Fruit fly (Drosophila melanogaster) whole organism, prepupa: ENCODE results near the gene 7B2.

Experiments
- Blimp-1 ChIP-seq: fragments of 200-800 bp; sonication (Bioruptor generic); optimal IDR thresholded peaks from 3 replicates; lab custom pipeline; 2017; ENCODE audit warnings: missing biosample characterization, missing genetic modification characterization, mild to moderate bottlenecking, moderate library complexity, missing genetic modification reagents
- CG10631 ChIP-seq: fragments of 200-800 bp; sonication (Bioruptor generic); optimal IDR thresholded peaks from 2 replicates; lab custom pipeline; 2016; ENCODE audit warnings: missing biosample characterization, missing genetic modification characterization
- CG10669 ChIP-seq: fragments of 200-800 bp; sonication (Bioruptor generic); optimal IDR thresholded peaks from 3 replicates; lab custom pipeline; 2018; ENCODE audit warnings: missing biosample characterization, mild to moderate bottlenecking, missing genetic modification characterization, moderate library complexity
- CG11294 ChIP-seq: fragments of 200-800 bp; sonication (Bioruptor generic); IDR thresholded peaks from 2 replicates; pipeline ENCODE4 v1.3.6; 2022; ENCODE audit warnings: missing biosample characterization, missing genetic modification characterization
- CG11762 ChIP-seq: fragments of 200-800 bp; sonication (Bioruptor generic); optimal IDR thresholded peaks from 3 replicates; lab custom pipeline; 2016; ENCODE audit warnings: missing biosample characterization, missing genetic modification characterization; ENCODE audit not compliant: insufficient read depth
- CG11902 ChIP-seq: fragments of 200-800 bp; sonication (Bioruptor generic); optimal IDR thresholded peaks from 3 replicates; lab custom pipeline; 2016; ENCODE audit warnings: missing biosample characterization, missing genetic modification characterization
- CG1621 ChIP-seq: fragments of 200-800 bp; sonication (Bioruptor generic); optimal IDR thresholded peaks from 3 replicates; lab custom pipeline; 2018; ENCODE audit warnings: missing biosample characterization, mild to moderate bottlenecking, missing genetic modification characterization
- CG16779 ChIP-seq: fragments of 200-800 bp; sonication (Bioruptor generic); optimal IDR thresholded peaks from 3 replicates; lab custom pipeline; 2017; ENCODE audit warnings: missing biosample characterization, mild to moderate bottlenecking, missing genetic modification characterization
- CG31627 ChIP-seq: fragments of 200-800 bp; sonication (Bioruptor generic); optimal IDR thresholded peaks from 3 replicates; lab custom pipeline; 2016; ENCODE audit warnings: missing biosample characterization, missing genetic modification characterization
- CG34406 ChIP-seq: fragments of 200-800 bp; sonication (Bioruptor generic); optimal IDR thresholded peaks from 3 replicates; lab custom pipeline; 2016; ENCODE audit warnings: missing biosample characterization, missing genetic modification characterization
- CG3919 ChIP-seq: fragments of 200-800 bp; sonication (Bioruptor generic); optimal IDR thresholded peaks from 3 replicates; lab custom pipeline; 2016; ENCODE audit warnings: missing biosample characterization, missing genetic modification characterization
- CG4318 ChIP-seq: fragments of 200-800 bp; sonication (Bioruptor generic); optimal IDR thresholded peaks from 3 replicates; lab custom pipeline; 2017; ENCODE audit warnings: missing biosample characterization, mild to moderate bottlenecking, missing genetic modification characterization
- CG6163 ChIP-seq: fragments of 200-800 bp; sonication (Bioruptor generic); IDR thresholded peaks from 3 replicates; pipeline ENCODE4 v1.3.6; 2022; ENCODE audit warnings: missing biosample characterization, missing genetic modification characterization
- CG6276 ChIP-seq: fragments of 200-800 bp; sonication (Bioruptor generic); optimal IDR thresholded peaks from 2 replicates; lab custom pipeline; 2017; ENCODE audit warnings: missing biosample characterization, mild to moderate bottlenecking, missing genetic modification characterization
- CG6808 ChIP-seq: fragments of 200-800 bp; sonication (Bioruptor generic); optimal IDR thresholded peaks from 3 replicates; lab custom pipeline; 2017; ENCODE audit warnings: missing biosample characterization, missing genetic modification characterization, mild to moderate bottlenecking, moderate library complexity, missing genetic modification reagents
- CG6854 ChIP-seq: fragments of 200-800 bp; sonication (Bioruptor generic); optimal IDR thresholded peaks from 2 replicates; lab custom pipeline; 2017; ENCODE audit warnings: missing biosample characterization, mild to moderate bottlenecking, missing genetic modification characterization
- CG7368 ChIP-seq: fragments of 200-800 bp; sonication (Bioruptor generic); optimal IDR thresholded peaks from 3 replicates; lab custom pipeline; 2016; ENCODE audit warnings: missing biosample characterization, missing genetic modification characterization
- CG8119 ChIP-seq: fragments of 200-800 bp; sonication (Bioruptor generic); IDR thresholded peaks from 3 replicates; pipeline ENCODE4 v1.3.6; 2022; ENCODE audit warnings: missing biosample characterization, missing genetic modification characterization
- CG9139 ChIP-seq: fragments of 200-800 bp; sonication (Bioruptor generic); optimal IDR thresholded peaks from 3 replicates; lab custom pipeline; 2017; ENCODE audit warnings: missing biosample characterization, mild to moderate bottlenecking, missing genetic modification characterization
- Eip75B ChIP-seq: fragments of 200-800 bp; sonication (Bioruptor generic); optimal IDR thresholded peaks from 3 replicates; lab custom pipeline; 2016; ENCODE audit warnings: missing biosample characterization, missing genetic modification characterization
- Eip78C ChIP-seq: fragments of 200-800 bp; sonication (Bioruptor generic); peaks from one replicate; lab custom pipeline; 2016; ENCODE audit warnings: missing biosample characterization, missing genetic modification characterization
- Eip93F ChIP-seq: fragments of 200-800 bp; sonication (Bioruptor generic); optimal IDR thresholded peaks from 2 replicates; lab custom pipeline; 2016; ENCODE audit warnings: missing biosample characterization, mild to moderate bottlenecking, missing genetic modification characterization
- Ets21C ChIP-seq: fragments of 200-800 bp; sonication (Bioruptor generic); optimal IDR thresholded peaks from 3 replicates; lab custom pipeline; 2016; ENCODE audit warnings: missing biosample characterization, missing genetic modification characterization
- Ets96B ChIP-seq: fragments of 200-800 bp; optimal IDR thresholded peaks from 2 replicates; lab custom pipeline; 2019; ENCODE audit warnings: missing biosample characterization, mild to moderate bottlenecking, missing genetic modification characterization, moderate library complexity
- Gug ChIP-seq: fragments of 200-800 bp; sonication (Bioruptor generic); IDR thresholded peaks from 2 replicates; pipeline ENCODE4 v1.3.6; 2022; ENCODE audit warnings: missing biosample characterization, missing genetic modification characterization
- Hr38 ChIP-seq: sonication (Bioruptor generic); optimal IDR thresholded peaks from 2 replicates; lab custom pipeline; 2016; ENCODE audit warnings: missing biosample characterization, missing genetic modification characterization
- Hr39 ChIP-seq: fragments of 200-800 bp; sonication (Bioruptor generic); optimal IDR thresholded peaks from 2 replicates; lab custom pipeline; 2016; ENCODE audit warnings: missing biosample characterization, missing genetic modification characterization
- Met ChIP-seq: fragments of 200-800 bp; sonication (Bioruptor generic); optimal IDR thresholded peaks from 3 replicates; lab custom pipeline; 2016; ENCODE audit warnings: missing biosample characterization, missing genetic modification characterization
- Smox ChIP-seq: fragments of 200-800 bp; sonication (Bioruptor generic); optimal IDR thresholded peaks from 3 replicates; lab custom pipeline; 2016; ENCODE audit warnings: missing biosample characterization, missing genetic modification characterization
- Sox102F ChIP-seq: fragments of 200-800 bp; sonication (Bioruptor generic); optimal IDR thresholded peaks from 2 replicates; lab custom pipeline; 2016; ENCODE audit warnings: missing biosample characterization, mild to moderate bottlenecking, missing genetic modification characterization
- Sox14 ChIP-seq: fragments of 200-800 bp; sonication (Bioruptor generic); optimal IDR thresholded peaks from 3 replicates; lab custom pipeline; 2016; ENCODE audit warnings: missing biosample characterization, missing genetic modification characterization
- Sox15 ChIP-seq: fragments of 200-800 bp; sonication (Bioruptor generic); optimal IDR thresholded peaks from 3 replicates; lab custom pipeline; 2016; ENCODE audit warnings: missing biosample characterization, missing genetic modification characterization
- achi ChIP-seq: fragments of 200-800 bp; sonication (Bioruptor generic); optimal IDR thresholded peaks from 3 replicates; lab custom pipeline; 2016; ENCODE audit warnings: missing biosample characterization, missing genetic modification characterization
- acj6 ChIP-seq: fragments of 200-800 bp; sonication (Bioruptor generic); optimal IDR thresholded peaks from 3 replicates; lab custom pipeline; 2016; ENCODE audit warnings: missing biosample characterization, missing genetic modification characterization
- dac ChIP-seq: fragments of 200-800 bp; sonication (Bioruptor generic); optimal IDR thresholded peaks from 2 replicates; lab custom pipeline; 2017; ENCODE audit warnings: missing biosample characterization, mild to moderate bottlenecking, missing genetic modification characterization
- dsx ChIP-seq: fragments of 200-800 bp; optimal IDR thresholded peaks from 3 replicates; lab custom pipeline; 2019; ENCODE audit warnings: missing biosample characterization, mild to moderate bottlenecking, missing genetic modification characterization, moderate library complexity; ENCODE audit not compliant: poor library complexity, severe bottlenecking
- eg ChIP-seq: fragments of 200-800 bp; sonication (Bioruptor generic); IDR thresholded peaks from 3 replicates; pipeline ENCODE4 v1.3.6; 2022; ENCODE audit warnings: missing biosample characterization, missing genetic modification characterization
- esn ChIP-seq: fragments of 200-800 bp; sonication (Bioruptor generic); optimal IDR thresholded peaks from 2 replicates; lab custom pipeline; 2016; ENCODE audit warnings: missing biosample characterization, mild to moderate bottlenecking, missing genetic modification characterization, moderate library complexity
- fd59A ChIP-seq: fragments of 200-800 bp; sonication (Bioruptor generic); optimal IDR thresholded peaks from 2 replicates; lab custom pipeline; 2017; ENCODE audit warnings: missing biosample characterization, mild to moderate bottlenecking, missing genetic modification characterization, missing genetic modification reagents
- fd85E ChIP-seq: fragments of 200-800 bp; sonication (Bioruptor generic); optimal IDR thresholded peaks from 3 replicates; lab custom pipeline; 2016; ENCODE audit warnings: missing biosample characterization, missing genetic modification characterization
- fkh ChIP-seq: fragments of 200-800 bp; sonication (Bioruptor generic); optimal IDR thresholded peaks from 3 replicates; lab custom pipeline; 2017; ENCODE audit warnings: missing biosample characterization, mild to moderate bottlenecking, missing genetic modification characterization, moderate library complexity
- lz ChIP-seq: fragments of 200-800 bp; sonication (Bioruptor generic); optimal IDR thresholded peaks from 3 replicates; lab custom pipeline; 2016; ENCODE audit warnings: missing biosample characterization, missing genetic modification characterization
- net ChIP-seq: fragments of 200-800 bp; sonication (Bioruptor generic); optimal IDR thresholded peaks from 3 replicates; lab custom pipeline; 2016; ENCODE audit warnings: missing biosample characterization, missing genetic modification characterization
- salr ChIP-seq, 2 experiments: fragments of 200-800 bp; sonication (Bioruptor generic); optimal IDR thresholded peaks; 3 replicates each; lab custom pipeline; 2016 to 2018; ENCODE audit warnings: missing biosample characterization in 2 of 2, missing genetic modification characterization in 2 of 2, mild to moderate bottlenecking in 1 of 2
- spab ChIP-seq: fragments of 200-800 bp; sonication (Bioruptor generic); optimal IDR thresholded peaks from 2 replicates; lab custom pipeline; 2017; ENCODE audit warnings: missing biosample characterization, mild to moderate bottlenecking, missing genetic modification characterization, missing genetic modification reagents
- ss ChIP-seq, 2 experiments: fragments of 200-800 bp; sonication (Bioruptor generic); optimal IDR thresholded peaks; 2 replicates in 1 of 2; 3 replicates in 1 of 2; lab custom pipeline; 2017 to 2018; ENCODE audit warnings: mild to moderate bottlenecking in 2 of 2, missing biosample characterization in 2 of 2, missing genetic modification characterization in 2 of 2, moderate library complexity in 1 of 2
- svp ChIP-seq: fragments of 200-800 bp; sonication (Bioruptor generic); peaks from one replicate; lab custom pipeline; 2016; ENCODE audit warnings: missing biosample characterization, missing genetic modification characterization
- topi ChIP-seq: fragments of 200-800 bp; sonication (Bioruptor generic); optimal IDR thresholded peaks from 3 replicates; lab custom pipeline; 2016; ENCODE audit warnings: missing biosample characterization, missing genetic modification characterization

7B2 gene

dm6 chr3R:5361681-5362319 lies 14.8 kb upstream of the 7B2 start (continued):
- TF ChIP-seq Gug (GFP tag; lab: Robert Waterston, UW) (peak; percentile 87), CG11762 (GFP tag; lab: Kevin White, UChicago) (peak; percentile 84), salr (GFP tag; optimal IDR thresholded peaks at IDR 0.05; lab: Kevin White, UChicago) (peak; percentile 85 to 91), CG6854 (GFP tag; lab: Kevin White, UChicago) (peak; percentile 51), CG34406 (GFP tag; lab: Kevin White, UChicago) (peak; percentile 84), topi (GFP tag; lab: Kevin White, UChicago) (peak; percentile 92), CG11902 (GFP tag; lab: Kevin White, UChicago) (peak; percentile 83), dac (GFP tag; lab: Kevin White, UChicago) (peak; percentile 81), Ets21C (GFP tag; lab: Kevin White, UChicago) (peak; percentile 85), achi (peak; percentile 92), CG31627 (GFP tag; lab: Kevin White, UChicago) (peak; percentile 90), CG11294 (peak; percentile 86), Met (GFP tag; lab: Kevin White, UChicago) (peak; percentile 93), Smox (GFP tag; lab: Kevin White, UChicago) (peak; percentile 88), spab (GFP tag; lab: Kevin White, UChicago) (peak; percentile 85), CG7368 (GFP tag; lab: Kevin White, UChicago) (peak; percentile 91), Eip75B (GFP tag; lab: Kevin White, UChicago) (peak; percentile 93), fd59A (GFP tag; lab: Kevin White, UChicago) (peak; percentile 85), CG6276 (GFP tag; lab: Kevin White, UChicago) (no peak), fd85E (GFP tag; lab: Kevin White, UChicago) (peak; percentile 74), ss (GFP tag; optimal IDR thresholded peaks at IDR 0.05; lab: Kevin White, UChicago) (peak; percentile 84), Sox14 (peak; percentile 95), acj6 (GFP tag; lab: Kevin White, UChicago) (peak; percentile 92), CG6163 (peak; percentile 97), CG10669 (peak; percentile 90), CG10631 (GFP tag; lab: Kevin White, UChicago) (peak; percentile 92), Eip78C (peak; percentile 97), CG6808 (GFP tag; lab: Kevin White, UChicago) (no peak), Sox15 (GFP tag; lab: Kevin White, UChicago) (peak; percentile 78), CG4318 (GFP tag; lab: Kevin White, UChicago) (peak; percentile 86), CG3919 (GFP tag; lab: Kevin White, UChicago) (peak; percentile 96)

dm6 chr3R:5363412-5363811 lies 13.2 kb upstream of the 7B2 start:
- TF ChIP-seq esn (no peak), svp (peak; percentile 78), CG6808 (GFP tag; lab: Kevin White, UChicago) (peak; percentile 32), CG9139 (GFP tag; lab: Kevin White, UChicago) (peak; percentile 34), CG10669 (no peak), CG8119 (GFP tag; lab: Robert Waterston, UW) (no peak), CG6163 (0 out of 3 replicates have a peak, but pooled peaks have one; percentile 17), spab (GFP tag; lab: Kevin White, UChicago) (no peak), ss (GFP tag; optimal IDR thresholded peaks at IDR 0.05; lab: Kevin White, UChicago) (peak; percentile 56 to 99), fd59A (GFP tag; lab: Kevin White, UChicago) (no peak), Eip75B (GFP tag; lab: Kevin White, UChicago) (peak; percentile 68), CG6854 (GFP tag; lab: Kevin White, UChicago) (peak; percentile 90), Blimp-1 (GFP tag; lab: Kevin White, UChicago) (peak; percentile 43), Sox102F (GFP tag; lab: Kevin White, UChicago) (no peak), Hr38 (GFP tag; lab: Kevin White, UChicago) (no peak), Eip93F (GFP tag; lab: Kevin White, UChicago) (no peak), CG1621 (peak; percentile 74), eg (GFP tag; lab: Robert Waterston, UW) (no peak; the same call in 2 of the 3 replicates), Eip78C (peak; percentile 25), lz (GFP tag; lab: Kevin White, UChicago) (no peak), CG4318 (GFP tag; lab: Kevin White, UChicago) (no peak), CG16779 (tag; lab: Kevin White, UChicago) (no peak), Sox15 (GFP tag; lab: Kevin White, UChicago) (no peak), CG7368 (GFP tag; lab: Kevin White, UChicago) (no peak), Ets96B (tag; lab: Kevin White, UChicago) (no peak), fkh (GFP tag; lab: Kevin White, UChicago) (no peak), dsx (no peak), net (GFP tag; lab: Kevin White, UChicago) (peak; percentile 18), Hr39 (GFP tag; lab: Kevin White, UChicago) (peak; percentile 35)
